Worm (Caenorhabditis elegans) whole organism, L4 larva: ENCODE results near the gene F32H5.3.

Experiments used
- F44E2.7 ChIP-seq: fragments of 200-800 bp; sonication (Bioruptor generic); IDR thresholded peaks from 2 replicates; pipeline ENCODE4 v2.1.2; 2022; ENCODE audit warnings: missing genetic modification characterization, missing compliant biosample characterization
- R02D3.7 ChIP-seq: fragments of 150-350 bp; sonication (generic microtip); optimal IDR thresholded peaks from 3 replicates; lab custom pipeline; 2014; ENCODE audit warnings: missing biosample characterization, missing genetic modification characterization
- aha-1 ChIP-seq: fragments of 150-350 bp; peaks from one replicate; lab custom pipeline; 2014; ENCODE audit warnings: missing biosample characterization, missing genetic modification characterization
- ama-1 ChIP-seq: fragments of 150-350 bp; optimal IDR thresholded peaks from 2 replicates; lab custom pipeline; 2014; ENCODE audit warnings: inconsistent platforms, mixed read lengths
- ceh-20 ChIP-seq: fragments of 200-800 bp; sonication (Bioruptor generic); IDR thresholded peaks from 2 replicates; pipeline ENCODE4 v1.3.6; 2022; ENCODE audit warnings: missing genetic modification reagents, missing genetic modification characterization, missing compliant biosample characterization
- ceh-32 ChIP-seq: sonication (generic microtip); optimal IDR thresholded peaks from 2 replicates; lab custom pipeline; 2016; ENCODE audit warnings: mild to moderate bottlenecking, missing genetic modification characterization, missing compliant biosample characterization; ENCODE audit not compliant: poor library complexity
- egl-27 ChIP-seq: sonication (generic microtip); optimal IDR thresholded peaks from 3 replicates; lab custom pipeline; 2017; ENCODE audit warnings: missing biosample characterization, missing genetic modification reagents, missing genetic modification characterization
- fos-1 ChIP-seq: fragments of 150-350 bp; optimal IDR thresholded peaks from 2 replicates; lab custom pipeline; 2014; ENCODE audit warnings: missing biosample characterization, missing genetic modification characterization
- hmg-1.1 ChIP-seq: fragments of 200-800 bp; sonication (Bioruptor generic); IDR thresholded peaks from 2 replicates; pipeline ENCODE4 v1.3.6; 2022; ENCODE audit warnings: missing genetic modification reagents, missing genetic modification characterization, missing compliant biosample characterization
- nhr-102 ChIP-seq: sonication (generic microtip); optimal IDR thresholded peaks from 2 replicates; lab custom pipeline; 2016; ENCODE audit warnings: mild to moderate bottlenecking, missing genetic modification characterization, moderate library complexity, missing compliant biosample characterization
- unc-130 ChIP-seq: sonication (generic microtip); optimal IDR thresholded peaks from 2 replicates; lab custom pipeline; 2016; ENCODE audit warnings: missing genetic modification reagents, missing genetic modification characterization, missing compliant biosample characterization
- zip-11 ChIP-seq: fragments of 200-800 bp; sonication (Bioruptor generic); IDR thresholded peaks from 2 replicates; pipeline ENCODE4 v1.3.6; 2022; ENCODE audit warnings: missing genetic modification characterization, missing compliant biosample characterization

- TF ChIP-seq zip-11 (GFP tag; lab: Robert Waterston, UW) (no peak), hmg-1.1 (GFP tag; lab: Robert Waterston, UW) (no peak), F44E2.7 (no peak), aha-1 (tag; lab: Kevin White, UChicago) (no peak), ceh-20 (GFP tag; lab: Robert Waterston, UW) (no peak), unc-130 (GFP tag; lab: Kevin White, UChicago) (no peak), fos-1 (tag; lab: Kevin White, UChicago) (no peak), egl-27 (tag; lab: Kevin White, UChicago) (no peak), ceh-32 (tag; lab: Kevin White, UChicago) (no peak), ama-1 (no peak), R02D3.7 (tag; lab: Kevin White, UChicago) (no peak), nhr-102 (tag; lab: Kevin White, UChicago) (no peak)
These were observed 23.2 kb upstream of the F32H5.3 start, which contains the start of gene C50B6.9 for ce11 chrV:13335883-13336419.
